Fruit fly (Drosophila melanogaster) whole organism, embryonic: ENCODE measurements around the gene CG4020.
A peak's percentile ranks its signal among the peaks of the same experiment; 100 is the strongest.

ENCODE experiments used
- ATbp ChIP-seq: fragments of 200-800 bp; sonication (Bioruptor generic); optimal IDR thresholded peaks from 2 replicates; lab custom pipeline; 2017; ENCODE audit warnings: missing biosample characterization, mild to moderate bottlenecking, missing genetic modification characterization, missing genetic modification reagents
- B-H2 ChIP-seq: fragments of 200-800 bp; sonication (Bioruptor generic); optimal IDR thresholded peaks from 2 replicates; lab custom pipeline; 2018; ENCODE audit warnings: missing biosample characterization, mild to moderate bottlenecking, missing genetic modification characterization
- CG12155 ChIP-seq: fragments of 200-800 bp; sonication (Bioruptor generic); optimal IDR thresholded peaks from 3 replicates; lab custom pipeline; 2016; ENCODE audit warnings: missing biosample characterization, missing genetic modification characterization
- CG12219 ChIP-seq: fragments of 200-800 bp; sonication (Bioruptor generic); optimal IDR thresholded peaks from 3 replicates; lab custom pipeline; 2018; ENCODE audit warnings: missing biosample characterization, mild to moderate bottlenecking, missing genetic modification characterization
- CG12744 ChIP-seq: fragments of 200-800 bp; sonication (Bioruptor generic); optimal IDR thresholded peaks from 2 replicates; lab custom pipeline; 2016; ENCODE audit warnings: missing biosample characterization, missing genetic modification characterization
- CG14050 ChIP-seq: fragments of 200-800 bp; sonication (Bioruptor generic); IDR thresholded peaks from 3 replicates; pipeline ENCODE4 v1.3.6; 2022; ENCODE audit warnings: missing biosample characterization, missing genetic modification characterization
- CG17802 ChIP-seq: fragments of 200-800 bp; sonication (Bioruptor generic); optimal IDR thresholded peaks from 2 replicates; lab custom pipeline; 2018; ENCODE audit warnings: missing biosample characterization, mild to moderate bottlenecking, missing genetic modification characterization, moderate library complexity
- CG2116 ChIP-seq: fragments of 200-800 bp; sonication (Bioruptor generic); optimal IDR thresholded peaks from 3 replicates; lab custom pipeline; 2018; ENCODE audit warnings: missing biosample characterization, mild to moderate bottlenecking, missing genetic modification characterization
- CG3281 ChIP-seq: fragments of 200-800 bp; sonication (Bioruptor generic); optimal IDR thresholded peaks from 3 replicates; lab custom pipeline; 2017; ENCODE audit warnings: missing biosample characterization, mild to moderate bottlenecking, missing genetic modification characterization
- CG3847 ChIP-seq: fragments of 200-800 bp; sonication (Bioruptor generic); IDR thresholded peaks from 2 replicates; pipeline ENCODE4 v1.3.6; 2022; ENCODE audit warnings: missing biosample characterization, missing genetic modification characterization
- CG4404 ChIP-seq: fragments of 200-800 bp; sonication (Bioruptor generic); IDR thresholded peaks from 2 replicates; pipeline ENCODE4 v1.3.6; 2022; ENCODE audit warnings: missing biosample characterization, missing genetic modification characterization
- CG4820 ChIP-seq: fragments of 200-800 bp; sonication (Bioruptor generic); optimal IDR thresholded peaks from 3 replicates; lab custom pipeline; 2016; ENCODE audit warnings: missing biosample characterization, missing genetic modification characterization
- CG5180 ChIP-seq: fragments of 200-800 bp; sonication (Bioruptor generic); optimal IDR thresholded peaks from 3 replicates; lab custom pipeline; 2017; ENCODE audit warnings: missing biosample characterization, missing genetic modification characterization, mild to moderate bottlenecking, moderate library complexity, missing genetic modification reagents
- CG6813 ChIP-seq: fragments of 200-800 bp; sonication (Bioruptor generic); optimal IDR thresholded peaks from 2 replicates; lab custom pipeline; 2017; ENCODE audit warnings: missing biosample characterization, missing genetic modification characterization, mild to moderate bottlenecking, moderate library complexity, missing genetic modification reagents
- CG7745 ChIP-seq: fragments of 200-800 bp; sonication (Bioruptor generic); optimal IDR thresholded peaks from 2 replicates; lab custom pipeline; 2018; ENCODE audit warnings: missing biosample characterization, mild to moderate bottlenecking, missing genetic modification characterization, moderate library complexity
- CG7963 ChIP-seq: fragments of 200-800 bp; sonication (Bioruptor generic); IDR thresholded peaks from 3 replicates; pipeline ENCODE4 v1.3.6; 2022; ENCODE audit warnings: missing biosample characterization, missing genetic modification characterization; ENCODE audit not compliant: partially characterized antibody
- CG8290 ChIP-seq, 3 experiments: fragments of 200-800 bp; sonication (Bioruptor generic); optimal IDR thresholded peaks; 2 replicates each; lab custom pipeline; 2016 to 2019; ENCODE audit warnings: missing biosample characterization in 3 of 3, missing genetic modification characterization in 3 of 3, mild to moderate bottlenecking in 2 of 3, moderate library complexity in 1 of 3
- CG8924 ChIP-seq: fragments of 200-800 bp; optimal IDR thresholded peaks from 3 replicates; lab custom pipeline; 2019; ENCODE audit warnings: missing biosample characterization, mild to moderate bottlenecking, missing genetic modification characterization, moderate library complexity
- Dip3 ChIP-seq: fragments of 200-800 bp; sonication (Bioruptor generic); optimal IDR thresholded peaks from 3 replicates; lab custom pipeline; 2016; ENCODE audit warnings: missing biosample characterization, missing genetic modification characterization
- E2f2 ChIP-seq: fragments of 200-800 bp; sonication (Bioruptor generic); IDR thresholded peaks from 2 replicates; pipeline ENCODE4 v1.3.6; 2022; ENCODE audit warnings: missing biosample characterization, missing genetic modification characterization
- Fer2 ChIP-seq: fragments of 200-800 bp; sonication (Bioruptor generic); optimal IDR thresholded peaks from 2 replicates; lab custom pipeline; 2018; ENCODE audit warnings: missing biosample characterization, mild to moderate bottlenecking, missing genetic modification characterization, moderate library complexity
- HHEX ChIP-seq: fragments of 200-800 bp; sonication (Bioruptor generic); optimal IDR thresholded peaks from 3 replicates; lab custom pipeline; 2017; ENCODE audit warnings: missing biosample characterization, mild to moderate bottlenecking, missing genetic modification characterization, missing genetic modification reagents
- HLH54F ChIP-seq: fragments of 200-800 bp; sonication (Bioruptor generic); optimal IDR thresholded peaks from 3 replicates; lab custom pipeline; 2016; ENCODE audit warnings: missing biosample characterization, missing genetic modification characterization
- Hand ChIP-seq: fragments of 200-800 bp; sonication (Bioruptor generic); optimal IDR thresholded peaks from 2 replicates; lab custom pipeline; 2017; ENCODE audit warnings: mild to moderate bottlenecking, missing biosample characterization, missing genetic modification reagents, missing genetic modification characterization
- Hsf ChIP-seq: fragments of 200-800 bp; sonication (Bioruptor generic); optimal IDR thresholded peaks from 3 replicates; lab custom pipeline; 2016; ENCODE audit warnings: missing biosample characterization, missing genetic modification characterization
- NC2β ChIP-seq: fragments of 200-800 bp; sonication (Bioruptor generic); optimal IDR thresholded peaks from 2 replicates; lab custom pipeline; 2016; ENCODE audit warnings: missing biosample characterization, missing genetic modification characterization
- aop ChIP-seq: fragments of 200-800 bp; sonication (Bioruptor generic); IDR thresholded peaks from 2 replicates; pipeline ENCODE4 v1.3.6; 2022; ENCODE audit warnings: missing biosample characterization, missing genetic modification characterization
- bigmax ChIP-seq: fragments of 200-800 bp; sonication (Bioruptor generic); optimal IDR thresholded peaks from 2 replicates; lab custom pipeline; 2018; ENCODE audit warnings: missing biosample characterization, mild to moderate bottlenecking, missing genetic modification characterization
- chm ChIP-seq: fragments of 200-800 bp; sonication (Bioruptor generic); IDR thresholded peaks from 2 replicates; pipeline ENCODE4 v1.3.6; 2022; ENCODE audit warnings: missing biosample characterization, missing genetic modification characterization
- dm ChIP-seq: fragments of 200-800 bp; sonication (Bioruptor generic); optimal IDR thresholded peaks from 3 replicates; lab custom pipeline; 2016; ENCODE audit warnings: missing biosample characterization, missing genetic modification characterization
- dysf ChIP-seq: fragments of 200-800 bp; sonication (Bioruptor generic); IDR thresholded peaks from 3 replicates; pipeline ENCODE4 v1.3.6; 2022; ENCODE audit warnings: missing biosample characterization, missing genetic modification characterization
- eyg ChIP-seq: fragments of 200-800 bp; sonication (Bioruptor generic); optimal IDR thresholded peaks from 3 replicates; lab custom pipeline; 2016; ENCODE audit warnings: missing biosample characterization, missing genetic modification characterization
- fd3F ChIP-seq: fragments of 200-800 bp; sonication (Bioruptor generic); optimal IDR thresholded peaks from 2 replicates; lab custom pipeline; 2018; ENCODE audit warnings: missing biosample characterization, mild to moderate bottlenecking, missing genetic modification characterization, moderate library complexity
- grau ChIP-seq: fragments of 200-800 bp; optimal IDR thresholded peaks from 3 replicates; lab custom pipeline; 2019; ENCODE audit warnings: missing biosample characterization, mild to moderate bottlenecking, missing genetic modification characterization, moderate library complexity
- grn ChIP-seq: fragments of 200-800 bp; sonication (Bioruptor generic); optimal IDR thresholded peaks from 3 replicates; lab custom pipeline; 2017; ENCODE audit warnings: missing biosample characterization, missing genetic modification characterization
- gt ChIP-seq: fragments of 200-800 bp; sonication (Bioruptor generic); IDR thresholded peaks from 2 replicates; pipeline ENCODE4 v1.3.6; 2022; ENCODE audit warnings: missing biosample characterization, missing genetic modification characterization
- hkb ChIP-seq, 2 experiments: fragments of 200-800 bp in 1 of 2; fragments of >200 bp in 1 of 2; sonication (Bioruptor generic) in 1 of 2; IDR thresholded peaks in 1 of 2; optimal IDR thresholded peaks in 1 of 2; 2 replicates each; pipeline versions ENCODE4 v1.3.6 to Lab custom; 2017 to 2022; ENCODE audit warnings: missing biosample characterization in 1 of 2, missing genetic modification characterization in 1 of 2
- ken ChIP-seq: fragments of 200-800 bp; sonication (Bioruptor generic); IDR thresholded peaks from 3 replicates; pipeline ENCODE4 v1.3.6; 2022; ENCODE audit warnings: missing biosample characterization, missing genetic modification characterization
- lab ChIP-seq: fragments of 200-800 bp; sonication (Bioruptor generic); optimal IDR thresholded peaks from 3 replicates; lab custom pipeline; 2017; ENCODE audit warnings: missing biosample characterization, missing genetic modification characterization, mild to moderate bottlenecking, moderate library complexity, missing genetic modification reagents
- lilli ChIP-seq: fragments of 200-800 bp; sonication (Bioruptor generic); optimal IDR thresholded peaks from 3 replicates; lab custom pipeline; 2016; ENCODE audit warnings: missing biosample characterization, missing genetic modification characterization
- lola ChIP-seq, 3 experiments: fragments of >200 bp in 2 of 3; fragments of 200-800 bp in 1 of 3; sonication (Bioruptor generic) in 1 of 3; optimal IDR thresholded peaks; 2 replicates each; lab custom pipeline; 2017 to 2019; ENCODE audit warnings: missing biosample characterization in 3 of 3, missing genetic modification characterization in 3 of 3, mild to moderate bottlenecking in 1 of 3, moderate library complexity in 1 of 3
- lov ChIP-seq, 2 experiments: fragments of 200-800 bp in 1 of 2; fragments of >200 bp in 1 of 2; sonication (Bioruptor generic) in 1 of 2; IDR thresholded peaks in 1 of 2; optimal IDR thresholded peaks in 1 of 2; 2 replicates in 1 of 2; 3 replicates in 1 of 2; pipeline versions ENCODE4 v1.3.6 to Lab custom; 2017 to 2022; ENCODE audit warnings: missing biosample characterization in 1 of 2, missing genetic modification characterization in 1 of 2
- p53 ChIP-seq: fragments of 200-800 bp; sonication (Bioruptor generic); optimal IDR thresholded peaks from 2 replicates; lab custom pipeline; 2016; ENCODE audit warnings: missing biosample characterization, missing genetic modification characterization
- pum ChIP-seq: fragments of 200-800 bp; sonication (Bioruptor generic); optimal IDR thresholded peaks from 2 replicates; lab custom pipeline; 2016; ENCODE audit warnings: missing biosample characterization, missing genetic modification characterization
- repo ChIP-seq: fragments of 200-800 bp; sonication (Bioruptor generic); optimal IDR thresholded peaks from 2 replicates; lab custom pipeline; 2016; ENCODE audit warnings: missing biosample characterization, missing genetic modification characterization
- row ChIP-seq: fragments of 200-800 bp; sonication (Bioruptor generic); IDR thresholded peaks from 3 replicates; pipeline ENCODE4 v1.3.6; 2022; ENCODE audit warnings: missing biosample characterization, missing genetic modification characterization
- salm ChIP-seq: fragments of 200-800 bp; sonication (Bioruptor generic); optimal IDR thresholded peaks from 2 replicates; lab custom pipeline; 2018; ENCODE audit warnings: missing biosample characterization, mild to moderate bottlenecking, missing genetic modification characterization
- sd ChIP-seq: fragments of 200-800 bp; sonication (Bioruptor generic); optimal IDR thresholded peaks from 3 replicates; lab custom pipeline; 2018; ENCODE audit warnings: missing biosample characterization, mild to moderate bottlenecking, missing genetic modification characterization, moderate library complexity
- vfl ChIP-seq: fragments of 200-800 bp; sonication (Bioruptor generic); optimal IDR thresholded peaks from 2 replicates; lab custom pipeline; 2016; ENCODE audit warnings: missing biosample characterization, missing genetic modification characterization

The CG4020 gene

DNA sequence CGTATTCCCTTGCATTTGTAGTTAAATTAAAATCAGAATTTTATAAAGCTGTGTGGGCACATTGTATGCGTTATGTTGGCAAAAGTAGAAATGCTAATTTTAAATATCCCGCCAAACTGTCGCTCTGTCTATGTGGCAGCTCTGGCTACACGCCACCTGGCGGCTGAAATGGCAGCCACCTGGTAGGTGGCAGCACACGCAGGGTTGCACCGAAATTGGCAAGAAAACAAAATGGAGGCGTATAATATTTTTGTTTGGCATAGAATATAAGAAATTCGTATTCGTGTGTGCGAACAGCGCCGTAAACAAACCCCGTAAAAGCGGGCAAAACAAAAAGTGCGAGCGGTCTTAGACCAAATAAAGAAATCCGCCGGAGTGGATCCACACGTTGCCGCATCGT lies 2.4 kb downstream of the CG4020 start, which contains the start of gene CG12236 (continued):
- peak; percentile 14 for TF ChIP-seq CG6813
- no peak for TF ChIP-seq CG12744
- TF ChIP-seq fd3F (GFP tag; lab: Kevin White, UChicago), result peak; percentile 2
- no peak for TF ChIP-seq vfl (GFP tag; lab: Kevin White, UChicago)
- no peak for TF ChIP-seq gt (GFP tag; lab: Robert Waterston, UW)
- TF ChIP-seq lov (optimal IDR thresholded peaks at IDR 0.05; lab: Kevin White, UChicago), result no peak
- peak; percentile 63; the same call in 1 of the 3 replicates for TF ChIP-seq lov (GFP tag; IDR thresholded peaks at IDR 0.05; lab: Robert Waterston, UW)
- no peak for TF ChIP-seq salm
- TF ChIP-seq Fer2 (tag; lab: Kevin White, UChicago), result peak; percentile 13
- TF ChIP-seq grau (tag; lab: Kevin White, UChicago), result peak; percentile 51
- peak; percentile 39 for TF ChIP-seq bigmax (GFP tag; lab: Kevin White, UChicago)
- TF ChIP-seq dm (GFP tag; lab: Kevin White, UChicago), result peak; percentile 63
- peak; percentile 40 for TF ChIP-seq p53 (GFP tag; lab: Kevin White, UChicago)
- TF ChIP-seq HHEX (GFP tag; lab: Kevin White, UChicago), result peak; percentile 62
- peak; percentile 20 for TF ChIP-seq CG12155 (GFP tag; lab: Kevin White, UChicago)
- peak; percentile 32; the same call in 1 of the 3 replicates for TF ChIP-seq row (GFP tag; lab: Robert Waterston, UW)
- no peak for TF ChIP-seq lola (GFP tag; optimal IDR thresholded peaks at IDR 0.05; lab: Kevin White, UChicago)
- TF ChIP-seq aop (GFP tag; lab: Robert Waterston, UW), result 0 out of 2 replicates have a peak, but pooled peaks have one; percentile 7
- peak; percentile 13 for TF ChIP-seq CG8924 (tag; lab: Kevin White, UChicago)
- TF ChIP-seq B-H2 (GFP tag; lab: Kevin White, UChicago), result peak; percentile 74
- TF ChIP-seq CG8290 (GFP tag; optimal IDR thresholded peaks at IDR 0.05; lab: Kevin White, UChicago), result peak; percentile 75
- peak in 1 of 2 experiments; percentile 83 for TF ChIP-seq CG8290 (tag; optimal IDR thresholded peaks at IDR 0.05; lab: Kevin White, UChicago)
- no peak for TF ChIP-seq CG4404 (GFP tag; lab: Robert Waterston, UW)
- no peak for TF ChIP-seq CG7963 (GFP tag; lab: Robert Waterston, UW)
- TF ChIP-seq ATbp (GFP tag; lab: Kevin White, UChicago), result peak; percentile 15
- peak; percentile 49 for TF ChIP-seq lilli (GFP tag; lab: Kevin White, UChicago)
- TF ChIP-seq CG17802 (tag; lab: Kevin White, UChicago), result no peak
- TF ChIP-seq lab (GFP tag; lab: Kevin White, UChicago), result peak; percentile 71
- TF ChIP-seq grn (GFP tag; lab: Kevin White, UChicago), result no peak
- peak; percentile 83 for TF ChIP-seq CG3847 (GFP tag; lab: Robert Waterston, UW)
- no peak for TF ChIP-seq CG5180 (GFP tag; lab: Kevin White, UChicago)
- peak; percentile 39 for TF ChIP-seq hkb (optimal IDR thresholded peaks at IDR 0.05; lab: Kevin White, UChicago)
- peak; percentile 53 for TF ChIP-seq hkb (GFP tag; IDR thresholded peaks at IDR 0.05; lab: Robert Waterston, UW)
- TF ChIP-seq Hand (GFP tag; lab: Kevin White, UChicago), result no peak
- peak; percentile 47; the same call in 1 of the 3 replicates for TF ChIP-seq ken (GFP tag; lab: Robert Waterston, UW)
- TF ChIP-seq dysf (GFP tag; lab: Robert Waterston, UW), result 0 out of 3 replicates have a peak, but pooled peaks have one; percentile 24
- TF ChIP-seq repo (GFP tag; lab: Kevin White, UChicago), result no peak
- peak; percentile 99 for TF ChIP-seq CG2116 (GFP tag; lab: Kevin White, UChicago)
- no peak for TF ChIP-seq CG4820
- TF ChIP-seq CG7745 (tag; lab: Kevin White, UChicago), result no peak
- peak; percentile 34 for TF ChIP-seq Dip3 (GFP tag; lab: Kevin White, UChicago)
- TF ChIP-seq NC2β (GFP tag; lab: Kevin White, UChicago), result peak; percentile 17
- TF ChIP-seq E2f2 (GFP tag; lab: Robert Waterston, UW), result peak; percentile 98
- TF ChIP-seq sd, result peak; percentile 53
- no peak for TF ChIP-seq CG14050 (GFP tag; lab: Robert Waterston, UW)
- TF ChIP-seq CG3281 (GFP tag; lab: Kevin White, UChicago), result peak; percentile 6
- peak; percentile 24 for TF ChIP-seq HLH54F (GFP tag; lab: Kevin White, UChicago)
- TF ChIP-seq CG12219 (GFP tag; lab: Kevin White, UChicago), result no peak
- no peak for TF ChIP-seq chm (GFP tag; lab: Robert Waterston, UW)
- TF ChIP-seq eyg (GFP tag; lab: Kevin White, UChicago), result no peak
- no peak for TF ChIP-seq pum (GFP tag; lab: Kevin White, UChicago)
- TF ChIP-seq Hsf (GFP tag; lab: Kevin White, UChicago), result peak; percentile 44
